Fruit fly (Drosophila melanogaster): ENCODE results near the gene CG31743.

DNA sequence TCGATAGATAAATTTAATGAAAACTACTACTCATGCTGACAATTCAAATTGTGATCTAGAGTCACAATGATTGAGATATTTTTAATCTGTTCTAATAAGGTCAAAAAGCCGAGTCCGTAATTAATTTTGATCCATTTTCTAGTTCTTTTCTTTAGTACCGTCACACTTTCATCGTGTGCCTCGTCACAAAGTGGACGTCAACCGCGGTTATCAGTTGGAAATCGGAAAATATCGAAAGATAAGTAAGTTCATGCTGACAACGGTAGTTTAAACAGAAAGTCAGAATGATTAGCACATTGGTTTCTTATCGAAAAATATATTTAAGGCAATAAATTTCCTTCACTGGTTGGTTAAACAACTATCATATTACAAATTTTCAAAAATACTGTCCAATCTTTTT lies 28.9 kb upstream of the CG31743 start:
- TF ChIP-seq Dll (optimal IDR thresholded peaks at IDR 0.05) = no peak
- TF ChIP-seq EcR (GFP tag; optimal IDR thresholded peaks at IDR 0.05) = no peak
- TF ChIP-seq CG8478 (optimal IDR thresholded peaks at IDR 0.05) = no peak
- no peak for TF ChIP-seq usp (GFP tag; optimal IDR thresholded peaks at IDR 0.05)
- no peak for TF ChIP-seq psq (optimal IDR thresholded peaks at IDR 0.05)

Measured in whole organism.